Fruit fly (Drosophila melanogaster) whole organism, larva: Measurements from ENCODE around the gene rux.

ENCODE experiments used
- noc ChIP-seq: fragments of 200-800 bp; sonication (Bioruptor generic); optimal IDR thresholded peaks from 3 replicates; lab custom pipeline; 2019; ENCODE audit warnings: missing biosample characterization, mild to moderate bottlenecking, missing genetic modification characterization, moderate library complexity

The rux gene

dm6 chrX:6007502-6007901 lies 30.1 kb downstream of the rux start:
- no peak for TF ChIP-seq noc (tag; lab: Kevin White, UChicago)

dm6 chrX:6003830-6004229 lies 33.8 kb downstream of the rux start:
- TF ChIP-seq noc (tag; lab: Kevin White, UChicago) = no peak

DNA sequence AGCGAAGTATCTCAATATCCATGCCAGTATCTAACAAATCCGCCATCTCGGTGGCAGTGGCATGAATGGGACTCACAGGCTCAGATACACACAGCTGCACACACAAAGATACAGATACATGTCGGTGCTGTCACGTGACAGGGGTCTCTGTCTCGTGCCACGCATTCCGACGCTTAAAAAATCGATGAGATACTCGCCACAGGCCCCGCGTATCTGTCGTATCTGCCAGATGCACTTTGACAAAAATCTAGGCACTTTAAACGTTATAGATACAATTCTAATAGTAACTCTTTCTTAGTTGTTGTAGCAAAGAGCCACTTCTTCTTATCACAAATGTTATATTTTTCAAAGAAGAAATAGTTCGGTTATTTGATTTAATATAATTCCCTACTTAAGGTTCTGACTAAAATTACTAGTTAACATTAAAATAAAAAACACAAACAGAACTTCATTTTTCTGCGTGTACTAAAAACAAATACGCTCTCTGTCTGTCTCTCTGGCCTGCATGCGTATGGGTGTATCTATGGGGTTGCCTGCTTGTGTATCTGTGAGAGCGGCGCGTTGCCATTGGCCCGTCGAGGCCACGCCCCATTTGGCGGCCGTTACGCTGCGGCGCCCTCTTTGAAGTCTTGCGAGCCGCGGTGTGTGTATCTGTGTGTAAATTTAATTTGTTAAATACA lies 36.7 kb downstream of the rux start, which contains the start of gene CG4766:
Gene CG4766, minus strand, starts transcription at position 51 of the 680 bp plus-strand sequence.
- peak; percentile 43 for TF ChIP-seq noc (tag; lab: Kevin White, UChicago)

DNA sequence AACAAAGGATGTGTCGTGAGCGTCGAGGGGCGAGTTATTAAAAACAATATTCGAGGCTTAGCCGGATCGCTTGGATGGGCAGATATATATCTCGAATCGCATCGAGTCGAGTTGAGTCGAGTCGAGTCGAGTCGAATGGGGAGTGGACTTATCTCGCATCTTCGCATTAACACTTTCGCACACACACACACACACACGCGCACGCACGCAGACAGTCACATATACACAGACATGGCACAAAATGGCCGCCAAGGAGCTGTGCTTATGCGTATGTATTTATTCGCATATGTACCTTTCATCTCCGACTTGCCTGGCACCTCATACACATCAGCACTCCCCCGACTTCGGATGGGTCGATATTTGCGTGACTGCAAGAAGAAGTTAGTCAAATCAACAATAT lies 39.7 kb downstream of the rux start:
- TF ChIP-seq noc (tag; lab: Kevin White, UChicago) = no peak

DNA sequence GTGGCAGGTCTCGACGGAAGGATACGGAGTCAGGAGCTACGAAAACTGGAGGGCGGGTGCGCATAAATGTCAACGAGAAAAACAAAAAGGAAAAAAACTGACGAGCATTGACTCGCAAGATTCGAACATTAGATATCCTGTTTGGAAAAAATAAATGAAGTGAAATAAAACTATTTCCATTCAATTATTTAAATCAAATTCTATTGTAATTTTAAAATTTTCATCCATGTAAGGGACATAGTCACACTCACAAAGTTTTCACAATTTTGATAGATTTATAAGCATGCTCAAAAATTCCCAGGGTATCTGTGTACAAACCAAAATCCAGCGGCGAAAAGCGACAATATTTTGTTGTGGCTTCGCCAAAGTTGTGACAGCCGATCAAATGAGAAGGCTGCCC lies 41.6 kb downstream of the rux start:
- no peak for TF ChIP-seq noc (tag; lab: Kevin White, UChicago)

DNA sequence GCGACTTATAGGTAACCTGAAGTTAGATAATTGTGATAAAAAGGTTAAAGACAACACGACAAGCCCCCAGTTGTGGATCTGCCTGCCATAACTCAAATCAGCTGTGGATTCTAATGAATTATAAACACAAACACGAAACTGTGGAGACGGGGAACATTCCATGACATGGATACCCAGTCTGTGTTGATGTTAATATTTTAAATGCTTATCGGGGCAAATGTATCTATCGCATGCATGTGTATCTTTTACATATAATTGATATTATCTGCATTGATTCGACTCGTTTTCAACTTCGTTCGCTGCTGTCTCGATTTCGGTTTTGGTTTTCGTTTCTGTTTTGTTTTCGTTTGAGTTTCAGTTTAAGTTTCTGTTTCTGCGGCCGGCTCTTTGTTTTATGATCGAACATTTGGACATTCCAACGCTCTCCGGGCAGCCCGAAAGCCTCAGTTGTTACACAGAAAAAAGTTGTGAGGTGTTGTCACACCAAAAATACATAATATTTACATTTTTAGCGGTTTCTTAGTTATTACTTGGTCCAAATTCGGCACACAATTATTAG lies 44.8 kb downstream of the rux start:
- TF ChIP-seq noc (tag; lab: Kevin White, UChicago) = no peak

DNA sequence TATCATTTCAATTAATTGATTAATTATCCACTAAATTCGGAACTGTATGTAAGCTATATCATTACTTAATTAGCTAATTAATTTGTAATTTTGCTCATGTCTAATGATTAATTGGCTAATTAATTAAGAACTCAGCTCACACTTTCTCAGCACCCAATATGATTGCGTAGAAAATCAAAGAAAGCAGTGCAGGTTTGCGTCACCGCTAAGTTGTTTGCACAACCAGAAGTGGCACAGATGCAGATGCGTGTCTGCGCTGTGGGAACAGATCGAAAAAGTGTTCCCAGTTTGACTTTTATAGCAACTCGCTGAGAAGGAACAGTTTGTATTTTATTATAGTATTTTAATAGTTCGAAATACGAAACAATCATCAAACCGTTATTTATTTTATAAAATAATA lies 45.5 kb downstream of the rux start:
- no peak for TF ChIP-seq noc (tag; lab: Kevin White, UChicago)

- TF ChIP-seq noc (tag; lab: Kevin White, UChicago) = no peak
Observed at dm6 chrX:5989368-5989767, 48.2 kb downstream of the rux start.

dm6 chrX:5988088-5988987 lies 49.3 kb downstream of the rux start, which contains the start of gene CG5966:
CG5966 (plus strand) TSS chrX:5988791.
- no peak for TF ChIP-seq noc (tag; lab: Kevin White, UChicago)

DNA sequence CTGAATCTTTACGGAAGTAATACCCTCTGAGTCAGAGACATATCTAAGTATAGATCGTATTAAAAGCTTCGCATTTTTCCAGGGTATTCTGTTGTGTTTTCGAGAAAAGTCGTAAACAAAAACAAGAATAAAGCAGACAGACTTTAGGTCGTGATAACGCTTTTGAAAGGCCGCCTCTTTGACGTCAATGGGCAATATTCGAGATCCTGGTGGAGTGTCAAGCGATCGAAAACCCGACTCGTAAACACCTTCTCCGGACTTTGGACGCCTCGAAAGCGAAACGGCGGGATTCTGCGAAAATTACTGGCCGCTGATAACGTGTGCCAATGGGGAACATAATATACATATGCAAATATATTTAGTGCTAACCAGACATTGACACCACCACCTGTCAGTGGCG lies 50.2 kb downstream of the rux start:
- TF ChIP-seq noc (tag; lab: Kevin White, UChicago) = no peak
